Fruit fly (Drosophila melanogaster): ENCODE data around the gene Dyrk2.

- TF ChIP-seq psq (optimal IDR thresholded peaks at IDR 0.05): no peak
- no peak for TF ChIP-seq pan (optimal IDR thresholded peaks at IDR 0.05)
Measured at dm6 chr2L:14198341-14198740, 35.6 kb downstream of the Dyrk2 start.
